Worm (Caenorhabditis elegans): ENCODE results near the gene dep-1.

dep-1 gene

ce11 chrII:9028096-9028495, 8.5 kb upstream of the dep-1 start (continued):
- no peak for TF ChIP-seq efl-1 (optimal IDR thresholded peaks at IDR 0.05)
- TF ChIP-seq efl-1 (GFP tag; optimal IDR thresholded peaks at IDR 0.05 in 1 of 2), result no peak
- TF ChIP-seq nhr-71 (tag; optimal IDR thresholded peaks at IDR 0.05), result peak; percentile 34
- no peak for TF ChIP-seq C34B4.2 (tag; optimal IDR thresholded peaks at IDR 0.05)
- TF ChIP-seq Y116A8C.19 (tag; optimal IDR thresholded peaks at IDR 0.05; ENCODE audit: borderline replicate concordance), result no peak
- no peak for TF ChIP-seq fos-1 (tag; optimal IDR thresholded peaks at IDR 0.05)
- TF ChIP-seq ztf-4 (tag; optimal IDR thresholded peaks at IDR 0.05), result no peak
- no peak for TF ChIP-seq sptf-1 (tag; optimal IDR thresholded peaks at IDR 0.05)
- TF ChIP-seq nhr-237 (tag; optimal IDR thresholded peaks at IDR 0.05), result no peak
- no peak for TF ChIP-seq snpc-4 (tag; optimal IDR thresholded peaks at IDR 0.05)
- no peak for TF ChIP-seq nhr-47 (tag; optimal IDR thresholded peaks at IDR 0.05)
- TF ChIP-seq unc-130 (tag; optimal IDR thresholded peaks at IDR 0.05), result no peak
- TF ChIP-seq nhr-85 (tag), result peak; percentile 85
- no peak for TF ChIP-seq ets-5 (GFP tag; IDR thresholded peaks at IDR 0.05)
- peak; percentile 42 for TF ChIP-seq lin-14 (GFP tag; optimal IDR thresholded peaks at IDR 0.05)
- no peak for TF ChIP-seq C16A3.4 (tag; optimal IDR thresholded peaks at IDR 0.05)
- no peak for TF ChIP-seq hlh-4 (tag; optimal IDR thresholded peaks at IDR 0.05)
- no peak for TF ChIP-seq irx-1 (tag; optimal IDR thresholded peaks at IDR 0.05)
- TF ChIP-seq blmp-1 (tag; optimal IDR thresholded peaks at IDR 0.05), result peak; percentile 79
- TF ChIP-seq dpl-1 (GFP tag; optimal IDR thresholded peaks at IDR 0.05), result no peak
- TF ChIP-seq pag-3 (tag; optimal IDR thresholded peaks at IDR 0.05; ENCODE audit: borderline replicate concordance, insufficient read depth), result no peak
- no peak for TF ChIP-seq egl-13 (tag; optimal IDR thresholded peaks at IDR 0.05)
- no peak for TF ChIP-seq vab-15 (tag; optimal IDR thresholded peaks at IDR 0.05)
- TF ChIP-seq lin-15B (tag; optimal IDR thresholded peaks at IDR 0.05), result no peak
- TF ChIP-seq fkh-8 (tag; optimal IDR thresholded peaks at IDR 0.05), result no peak
- TF ChIP-seq tlp-1 (tag; optimal IDR thresholded peaks at IDR 0.05), result no peak
- TF ChIP-seq nhr-77 (tag; optimal IDR thresholded peaks at IDR 0.05), result no peak
- TF ChIP-seq pax-3 (tag; optimal IDR thresholded peaks at IDR 0.05), result no peak

- TF ChIP-seq rnt-1 (tag; optimal IDR thresholded peaks at IDR 0.05), result peak; percentile 20
- TF ChIP-seq zip-4 (GFP tag; optimal IDR thresholded peaks at IDR 0.05), result no peak
- no peak for TF ChIP-seq ama-1 (optimal IDR thresholded peaks at IDR 0.05)
- peak; percentile 82 for TF ChIP-seq nhr-85 (tag)
- peak; percentile 11 for TF ChIP-seq blmp-1 (tag; optimal IDR thresholded peaks at IDR 0.05)
- TF ChIP-seq C34B4.2 (tag; optimal IDR thresholded peaks at IDR 0.05), result no peak
- peak; percentile 21 for TF ChIP-seq lin-14 (GFP tag; optimal IDR thresholded peaks at IDR 0.05)
Measured at ce11 chrII:9026348-9026747, 6.8 kb upstream of the dep-1 start.

ce11 chrII:9024312-9024711, 4.7 kb upstream of the dep-1 start:
- TF ChIP-seq tlp-1 (tag; optimal IDR thresholded peaks at IDR 0.05) (no peak), mdl-1 (tag; optimal IDR thresholded peaks at IDR 0.05) (no peak), efl-3 (GFP tag; optimal IDR thresholded peaks at IDR 0.05) (no peak), efl-1 (optimal IDR thresholded peaks at IDR 0.05) (no peak), efl-1 (GFP tag; optimal IDR thresholded peaks at IDR 0.05 in 1 of 2) (no peak), lsy-2 (tag; optimal IDR thresholded peaks at IDR 0.05) (no peak)

ce11 chrII:9021625-9022024, 2.0 kb upstream of the dep-1 start:
- TF ChIP-seq zag-1 (tag; optimal IDR thresholded peaks at IDR 0.05), result no peak
- TF ChIP-seq efl-1 (optimal IDR thresholded peaks at IDR 0.05), result no peak
- peak in 1 of 2 experiments; percentile 10 for TF ChIP-seq efl-1 (GFP tag; optimal IDR thresholded peaks at IDR 0.05 in 1 of 2)
- TF ChIP-seq blmp-1 (tag; optimal IDR thresholded peaks at IDR 0.05), result peak; percentile 11
- peak; percentile 1 for TF ChIP-seq irx-1 (tag; optimal IDR thresholded peaks at IDR 0.05)

- no peak for TF ChIP-seq fos-1 (tag; optimal IDR thresholded peaks at IDR 0.05)
- TF ChIP-seq hlh-17 (GFP tag; optimal IDR thresholded peaks at IDR 0.05; ENCODE audit: borderline replicate concordance), result no peak
- no peak for TF ChIP-seq nhr-20 (tag; optimal IDR thresholded peaks at IDR 0.05)
- TF ChIP-seq pax-3 (tag; optimal IDR thresholded peaks at IDR 0.05), result no peak
Measured at ce11 chrII:9017628-9018027, 2.0 kb downstream of the dep-1 start.

Data from whole organism, L1 larva.